Fruit fly (Drosophila melanogaster): Measurements from ENCODE around the gene CG33233.
A peak's percentile ranks its signal among the peaks of the same experiment; 100 is the strongest.

CG33233 gene

dm6 chr3L:2659339-2659738 is at the start of gene CG33233:
TSS of gene CG33233 (plus strand) at chr3L:2659639.
- TF ChIP-seq pad (GFP tag; optimal IDR thresholded peaks at IDR 0.05) (no peak), Clk (GFP tag; optimal IDR thresholded peaks at IDR 0.05) (no peak), cnc (optimal IDR thresholded peaks at IDR 0.05) (no peak), toe (GFP tag; optimal IDR thresholded peaks at IDR 0.05) (no peak), ovo (GFP tag; optimal IDR thresholded peaks at IDR 0.05) (no peak), bab1 (GFP tag; optimal IDR thresholded peaks at IDR 0.05) (no peak), CG14711 (tag; optimal IDR thresholded peaks at IDR 0.05) (no peak), Mnt (GFP tag; optimal IDR thresholded peaks at IDR 0.05) (no peak), CG1620 (GFP tag; optimal IDR thresholded peaks at IDR 0.05) (no peak), CG5204 (GFP tag; optimal IDR thresholded peaks at IDR 0.05) (no peak), Crg-1 (GFP tag; optimal IDR thresholded peaks at IDR 0.05) (no peak), CG7045 (GFP tag; optimal IDR thresholded peaks at IDR 0.05) (no peak), CG12768 (GFP tag; optimal IDR thresholded peaks at IDR 0.05) (no peak), cic (GFP tag; optimal IDR thresholded peaks at IDR 0.05) (no peak)

- TF ChIP-seq CG14711 (tag; optimal IDR thresholded peaks at IDR 0.05) = no peak
- no peak for TF ChIP-seq cnc (optimal IDR thresholded peaks at IDR 0.05)
- no peak for TF ChIP-seq ovo (GFP tag; optimal IDR thresholded peaks at IDR 0.05)
- TF ChIP-seq CG33017 (tag; optimal IDR thresholded peaks at IDR 0.05) = no peak
Observed at dm6 chr3L:2614222-2614621, 45.2 kb upstream of the CG33233 start.

- TF ChIP-seq Mnt (GFP tag; optimal IDR thresholded peaks at IDR 0.05) (no peak), CG1620 (GFP tag; optimal IDR thresholded peaks at IDR 0.05) (no peak), kay (GFP tag; ENCODE audit: borderline replicate concordance) (no peak), bab1 (GFP tag; optimal IDR thresholded peaks at IDR 0.05) (no peak)
Observed at dm6 chr3L:2629964-2630363, 29.5 kb upstream of the CG33233 start, which contains the start of gene Pxn. TSS of gene Pxn (minus strand) at chr3L:2630064.

dm6 chr3L:2631406-2631805 is 28.0 kb upstream of the CG33233 start, which contains the start of the genes CG42245 and MEP-1:
TSS of gene CG42245 (plus strand) at chr3L:2631715.
TSS of gene MEP-1 (plus strand) at chr3L:2631715.
- TF ChIP-seq Hr96 (GFP tag; optimal IDR thresholded peaks at IDR 0.05) (peak; percentile 65), cnc (optimal IDR thresholded peaks at IDR 0.05) (no peak), CG33017 (tag; optimal IDR thresholded peaks at IDR 0.05) (peak; percentile 59), CG11617 (GFP tag; optimal IDR thresholded peaks at IDR 0.05) (peak; percentile 51), CG12768 (GFP tag; optimal IDR thresholded peaks at IDR 0.05) (peak; percentile 17), Clk (GFP tag; optimal IDR thresholded peaks at IDR 0.05) (peak; percentile 37), CG5204 (GFP tag; optimal IDR thresholded peaks at IDR 0.05) (peak; percentile 61), tj (GFP tag; optimal IDR thresholded peaks at IDR 0.05) (no peak), CG14711 (tag; optimal IDR thresholded peaks at IDR 0.05) (peak; percentile 64), CG1620 (GFP tag; optimal IDR thresholded peaks at IDR 0.05) (peak; percentile 70), Mnt (GFP tag; optimal IDR thresholded peaks at IDR 0.05) (peak; percentile 66), cic (GFP tag; optimal IDR thresholded peaks at IDR 0.05) (no peak), Crg-1 (GFP tag; optimal IDR thresholded peaks at IDR 0.05) (peak; percentile 53), pad (GFP tag; optimal IDR thresholded peaks at IDR 0.05) (peak; percentile 52), bab1 (GFP tag; optimal IDR thresholded peaks at IDR 0.05) (peak; percentile 22), CG7045 (GFP tag; optimal IDR thresholded peaks at IDR 0.05) (peak; percentile 45), toe (GFP tag; optimal IDR thresholded peaks at IDR 0.05) (peak; percentile 78), ovo (GFP tag; optimal IDR thresholded peaks at IDR 0.05) (peak; percentile 24), kay (GFP tag; ENCODE audit: borderline replicate concordance) (no peak), CG7101 (tag; optimal IDR thresholded peaks at IDR 0.05) (peak; percentile 67)

- TF ChIP-seq CG7045 (GFP tag; optimal IDR thresholded peaks at IDR 0.05) = no peak
Observed at dm6 chr3L:2632048-2632762, 27.2 kb upstream of the CG33233 start.

dm6 chr3L:2632763-2633100 is 26.7 kb upstream of the CG33233 start:
- peak; percentile 74 for TF ChIP-seq cic (GFP tag; optimal IDR thresholded peaks at IDR 0.05)
- TF ChIP-seq tj (GFP tag; optimal IDR thresholded peaks at IDR 0.05) = peak; percentile 24
- TF ChIP-seq CG33017 (tag; optimal IDR thresholded peaks at IDR 0.05) = no peak
- TF ChIP-seq CG7045 (GFP tag; optimal IDR thresholded peaks at IDR 0.05) = no peak
- no peak for TF ChIP-seq bab1 (GFP tag; optimal IDR thresholded peaks at IDR 0.05)
- TF ChIP-seq Hr96 (GFP tag; optimal IDR thresholded peaks at IDR 0.05) = no peak
- no peak for TF ChIP-seq pad (GFP tag; optimal IDR thresholded peaks at IDR 0.05)
- no peak for TF ChIP-seq Crg-1 (GFP tag; optimal IDR thresholded peaks at IDR 0.05)
- TF ChIP-seq toe (GFP tag; optimal IDR thresholded peaks at IDR 0.05) = no peak
- no peak for TF ChIP-seq Clk (GFP tag; optimal IDR thresholded peaks at IDR 0.05)
- TF ChIP-seq Mnt (GFP tag; optimal IDR thresholded peaks at IDR 0.05) = peak; percentile 8
- no peak for TF ChIP-seq ovo (GFP tag; optimal IDR thresholded peaks at IDR 0.05)

Measured in whole organism, adult.